Worm (Caenorhabditis elegans) whole organism, L3 larva: Measurements from ENCODE around the gene nas-20.
A peak's percentile ranks its signal among the peaks of the same experiment; 100 is the strongest.

Experiments
- ceh-16 ChIP-seq: sonication (generic microtip); optimal IDR thresholded peaks from 2 replicates; lab custom pipeline; 2017; ENCODE audit warnings: missing biosample characterization, missing genetic modification characterization
- ceh-9 ChIP-seq: sonication (generic microtip); optimal IDR thresholded peaks from 2 replicates; lab custom pipeline; 2018; ENCODE audit warnings: missing biosample characterization, missing genetic modification characterization
- daf-12 ChIP-seq: fragments of 150-350 bp; optimal IDR thresholded peaks from 2 replicates; lab custom pipeline; 2014; ENCODE audit warnings: missing biosample characterization, missing genetic modification reagents, missing genetic modification characterization
- elt-2 ChIP-seq: sonication (generic microtip); optimal IDR thresholded peaks from 2 replicates; lab custom pipeline; 2016; ENCODE audit warnings: missing genetic modification reagents, mild to moderate bottlenecking, missing genetic modification characterization, missing compliant biosample characterization
- elt-3 ChIP-seq, 3 experiments: fragments of 150-350 bp in 1 of 3; sonication (generic microtip) in 2 of 3; optimal IDR thresholded peaks; 2 replicates in 2 of 3; 4 replicates in 1 of 3; lab custom pipeline; 2014 to 2017; ENCODE audit warnings: missing biosample characterization in 3 of 3, missing genetic modification characterization in 3 of 3
- nhr-11 ChIP-seq: fragments of 150-350 bp; optimal IDR thresholded peaks from 2 replicates; lab custom pipeline; 2014; ENCODE audit warnings: missing biosample characterization, missing genetic modification characterization
- nhr-77 ChIP-seq: fragments of 150-350 bp; optimal IDR thresholded peaks from 2 replicates; lab custom pipeline; 2014; ENCODE audit warnings: missing biosample characterization, missing genetic modification characterization
- pha-4 ChIP-seq: fragments of 150-350 bp; optimal IDR thresholded peaks from 2 replicates; lab custom pipeline; 2014; ENCODE audit warnings: missing biosample characterization, missing genetic modification reagents, missing genetic modification characterization
- tbx-2 ChIP-seq: sonication (generic microtip); optimal IDR thresholded peaks from 2 replicates; lab custom pipeline; 2016; ENCODE audit warnings: mild to moderate bottlenecking, missing genetic modification characterization, missing compliant biosample characterization
- unc-62 ChIP-seq: fragments of 150-350 bp; sonication (generic microtip); optimal IDR thresholded peaks from 4 replicates; lab custom pipeline; 2014; ENCODE audit warnings: missing biosample characterization, missing genetic modification reagents, missing genetic modification characterization

- no peak for TF ChIP-seq nhr-11
- TF ChIP-seq elt-3 (tag; optimal IDR thresholded peaks at IDR 0.05; lab: Kevin White, UChicago): no peak
- TF ChIP-seq pha-4: peak; percentile 84
- TF ChIP-seq ceh-9 (tag; lab: Kevin White, UChicago): no peak
- no peak for TF ChIP-seq ceh-16 (tag; lab: Kevin White, UChicago)
- no peak for TF ChIP-seq nhr-77 (tag; lab: Kevin White, UChicago)
- no peak for TF ChIP-seq daf-12
- no peak for TF ChIP-seq elt-2 (tag; lab: Kevin White, UChicago)
- no peak for TF ChIP-seq unc-62 (GFP tag; lab: Kevin White, UChicago)
- no peak for TF ChIP-seq tbx-2
Observed at ce11 chrV:11506347-11506746, 34.2 kb upstream of the nas-20 start.
